Worm (Caenorhabditis elegans) whole organism, midembryonic: Measurements from ENCODE around the gene nhr-176.

Experiments used
- cog-1 ChIP-seq: sonication (generic microtip); optimal IDR thresholded peaks from 2 replicates; lab custom pipeline; 2016; ENCODE audit warnings: missing genetic modification characterization, missing compliant biosample characterization
- flt-1 ChIP-seq: fragments of 200-800 bp; sonication (Bioruptor generic); IDR thresholded peaks from 2 replicates; pipeline ENCODE4 v1.3.6; 2022; ENCODE audit warnings: missing genetic modification characterization, missing compliant biosample characterization
- klf-2 ChIP-seq: fragments of 200-800 bp; sonication (Bioruptor generic); conservative IDR thresholded peaks from 2 replicates; pipeline ENCODE4 v1.3.6; 2022; ENCODE audit warnings: missing genetic modification reagents, missing genetic modification characterization, missing compliant biosample characterization
- med-1 ChIP-seq: sonication (generic microtip); optimal IDR thresholded peaks from 2 replicates; lab custom pipeline; 2017; ENCODE audit warnings: missing genetic modification characterization, mild to moderate bottlenecking, missing compliant biosample characterization, antibody characterized with exemption, missing genetic modification reagents; ENCODE audit not compliant: insufficient read depth
- ref-1 ChIP-seq: fragments of 200-800 bp; sonication (Bioruptor generic); conservative IDR thresholded peaks from 2 replicates; pipeline ENCODE4 v1.3.6; 2022; ENCODE audit warnings: missing genetic modification reagents, missing genetic modification characterization, missing compliant biosample characterization
- tab-1 ChIP-seq: fragments of 200-800 bp; sonication (Bioruptor generic); IDR thresholded peaks from 2 replicates; pipeline ENCODE4 v1.3.6; 2022; ENCODE audit warnings: missing genetic modification characterization, missing compliant biosample characterization
- ztf-23 ChIP-seq: fragments of 200-800 bp; sonication (Bioruptor generic); IDR thresholded peaks from 2 replicates; pipeline ENCODE4 v1.3.6; 2022; ENCODE audit warnings: missing genetic modification reagents, missing genetic modification characterization, missing compliant biosample characterization
- ztf-29 ChIP-seq: fragments of 200-800 bp; sonication (Bioruptor generic); IDR thresholded peaks from 2 replicates; pipeline ENCODE4 v1.3.6; 2022; ENCODE audit warnings: missing genetic modification reagents, missing genetic modification characterization, missing compliant biosample characterization

ce11 chrV:16100103-16100730 is 29.1 kb downstream of the nhr-176 start, which contains the start of gene cth-1:
- TF ChIP-seq med-1 (GFP tag; lab: Kevin White, UChicago) (no peak), ztf-29 (GFP tag; lab: Robert Waterston, UW) (no peak), cog-1 (tag; lab: Kevin White, UChicago) (no peak), ref-1 (GFP tag; lab: Robert Waterston, UW) (no peak), ztf-23 (GFP tag; lab: Robert Waterston, UW) (no peak), flt-1 (GFP tag; lab: Robert Waterston, UW) (no peak), tab-1 (no peak), klf-2 (GFP tag; lab: Robert Waterston, UW) (no peak)
